Fruit fly (Drosophila melanogaster) whole organism, prepupa: Measurements from ENCODE around the gene Sc2.

Experiments
- CG10631 ChIP-seq: fragments of 200-800 bp; sonication (Bioruptor generic); optimal IDR thresholded peaks from 2 replicates; lab custom pipeline; 2016; ENCODE audit warnings: missing biosample characterization, missing genetic modification characterization
- CG11294 ChIP-seq: fragments of 200-800 bp; sonication (Bioruptor generic); IDR thresholded peaks from 2 replicates; pipeline ENCODE4 v1.3.6; 2022; ENCODE audit warnings: missing biosample characterization, missing genetic modification characterization
- CG11762 ChIP-seq: fragments of 200-800 bp; sonication (Bioruptor generic); optimal IDR thresholded peaks from 3 replicates; lab custom pipeline; 2016; ENCODE audit warnings: missing biosample characterization, missing genetic modification characterization; ENCODE audit not compliant: insufficient read depth
- CG11902 ChIP-seq: fragments of 200-800 bp; sonication (Bioruptor generic); optimal IDR thresholded peaks from 3 replicates; lab custom pipeline; 2016; ENCODE audit warnings: missing biosample characterization, missing genetic modification characterization
- CG1621 ChIP-seq: fragments of 200-800 bp; sonication (Bioruptor generic); optimal IDR thresholded peaks from 3 replicates; lab custom pipeline; 2018; ENCODE audit warnings: missing biosample characterization, mild to moderate bottlenecking, missing genetic modification characterization
- CG16779 ChIP-seq: fragments of 200-800 bp; sonication (Bioruptor generic); optimal IDR thresholded peaks from 3 replicates; lab custom pipeline; 2017; ENCODE audit warnings: missing biosample characterization, mild to moderate bottlenecking, missing genetic modification characterization
- CG3032 ChIP-seq: fragments of 200-800 bp; optimal IDR thresholded peaks from 2 replicates; lab custom pipeline; 2019; ENCODE audit warnings: missing biosample characterization, mild to moderate bottlenecking, missing genetic modification characterization, moderate library complexity
- CG31627 ChIP-seq: fragments of 200-800 bp; sonication (Bioruptor generic); optimal IDR thresholded peaks from 3 replicates; lab custom pipeline; 2016; ENCODE audit warnings: missing biosample characterization, missing genetic modification characterization
- CG32006 ChIP-seq: fragments of 200-800 bp; sonication (Bioruptor generic); optimal IDR thresholded peaks from 3 replicates; lab custom pipeline; 2017; ENCODE audit warnings: missing biosample characterization, mild to moderate bottlenecking, missing genetic modification characterization
- CG34406 ChIP-seq: fragments of 200-800 bp; sonication (Bioruptor generic); optimal IDR thresholded peaks from 3 replicates; lab custom pipeline; 2016; ENCODE audit warnings: missing biosample characterization, missing genetic modification characterization
- CG3919 ChIP-seq: fragments of 200-800 bp; sonication (Bioruptor generic); optimal IDR thresholded peaks from 3 replicates; lab custom pipeline; 2016; ENCODE audit warnings: missing biosample characterization, missing genetic modification characterization
- CG4318 ChIP-seq: fragments of 200-800 bp; sonication (Bioruptor generic); optimal IDR thresholded peaks from 3 replicates; lab custom pipeline; 2017; ENCODE audit warnings: missing biosample characterization, mild to moderate bottlenecking, missing genetic modification characterization
- CG6163 ChIP-seq: fragments of 200-800 bp; sonication (Bioruptor generic); IDR thresholded peaks from 3 replicates; pipeline ENCODE4 v1.3.6; 2022; ENCODE audit warnings: missing biosample characterization, missing genetic modification characterization
- CG6276 ChIP-seq: fragments of 200-800 bp; sonication (Bioruptor generic); optimal IDR thresholded peaks from 2 replicates; lab custom pipeline; 2017; ENCODE audit warnings: missing biosample characterization, mild to moderate bottlenecking, missing genetic modification characterization
- CG6792 ChIP-seq: fragments of 200-800 bp; sonication (Bioruptor generic); optimal IDR thresholded peaks from 3 replicates; lab custom pipeline; 2016; ENCODE audit warnings: missing biosample characterization, missing genetic modification characterization
- CG6808 ChIP-seq: fragments of 200-800 bp; sonication (Bioruptor generic); optimal IDR thresholded peaks from 3 replicates; lab custom pipeline; 2017; ENCODE audit warnings: missing biosample characterization, missing genetic modification characterization, mild to moderate bottlenecking, moderate library complexity, missing genetic modification reagents
- CG8119 ChIP-seq: fragments of 200-800 bp; sonication (Bioruptor generic); IDR thresholded peaks from 3 replicates; pipeline ENCODE4 v1.3.6; 2022; ENCODE audit warnings: missing biosample characterization, missing genetic modification characterization
- Eip75B ChIP-seq: fragments of 200-800 bp; sonication (Bioruptor generic); optimal IDR thresholded peaks from 3 replicates; lab custom pipeline; 2016; ENCODE audit warnings: missing biosample characterization, missing genetic modification characterization
- Eip78C ChIP-seq: fragments of 200-800 bp; sonication (Bioruptor generic); peaks from one replicate; lab custom pipeline; 2016; ENCODE audit warnings: missing biosample characterization, missing genetic modification characterization
- Ets21C ChIP-seq: fragments of 200-800 bp; sonication (Bioruptor generic); optimal IDR thresholded peaks from 3 replicates; lab custom pipeline; 2016; ENCODE audit warnings: missing biosample characterization, missing genetic modification characterization
- Ets96B ChIP-seq: fragments of 200-800 bp; optimal IDR thresholded peaks from 2 replicates; lab custom pipeline; 2019; ENCODE audit warnings: missing biosample characterization, mild to moderate bottlenecking, missing genetic modification characterization, moderate library complexity
- Gug ChIP-seq: fragments of 200-800 bp; sonication (Bioruptor generic); IDR thresholded peaks from 2 replicates; pipeline ENCODE4 v1.3.6; 2022; ENCODE audit warnings: missing biosample characterization, missing genetic modification characterization
- Hr38 ChIP-seq: sonication (Bioruptor generic); optimal IDR thresholded peaks from 2 replicates; lab custom pipeline; 2016; ENCODE audit warnings: missing biosample characterization, missing genetic modification characterization
- Hr39 ChIP-seq: fragments of 200-800 bp; sonication (Bioruptor generic); optimal IDR thresholded peaks from 2 replicates; lab custom pipeline; 2016; ENCODE audit warnings: missing biosample characterization, missing genetic modification characterization
- Hr4 ChIP-seq: fragments of 200-800 bp; sonication (Bioruptor generic); optimal IDR thresholded peaks from 3 replicates; lab custom pipeline; 2016; ENCODE audit warnings: missing biosample characterization, missing genetic modification characterization
- Met ChIP-seq: fragments of 200-800 bp; sonication (Bioruptor generic); optimal IDR thresholded peaks from 3 replicates; lab custom pipeline; 2016; ENCODE audit warnings: missing biosample characterization, missing genetic modification characterization
- OdsH ChIP-seq: fragments of 200-800 bp; sonication (Bioruptor generic); optimal IDR thresholded peaks from 3 replicates; lab custom pipeline; 2016; ENCODE audit warnings: missing biosample characterization, missing genetic modification characterization
- Smox ChIP-seq: fragments of 200-800 bp; sonication (Bioruptor generic); optimal IDR thresholded peaks from 3 replicates; lab custom pipeline; 2016; ENCODE audit warnings: missing biosample characterization, missing genetic modification characterization
- Sox102F ChIP-seq: fragments of 200-800 bp; sonication (Bioruptor generic); optimal IDR thresholded peaks from 2 replicates; lab custom pipeline; 2016; ENCODE audit warnings: missing biosample characterization, mild to moderate bottlenecking, missing genetic modification characterization
- Sox14 ChIP-seq: fragments of 200-800 bp; sonication (Bioruptor generic); optimal IDR thresholded peaks from 3 replicates; lab custom pipeline; 2016; ENCODE audit warnings: missing biosample characterization, missing genetic modification characterization
- Sox15 ChIP-seq: fragments of 200-800 bp; sonication (Bioruptor generic); optimal IDR thresholded peaks from 3 replicates; lab custom pipeline; 2016; ENCODE audit warnings: missing biosample characterization, missing genetic modification characterization
- acj6 ChIP-seq: fragments of 200-800 bp; sonication (Bioruptor generic); optimal IDR thresholded peaks from 3 replicates; lab custom pipeline; 2016; ENCODE audit warnings: missing biosample characterization, missing genetic modification characterization
- cyc ChIP-seq: fragments of 200-800 bp; sonication (Bioruptor generic); optimal IDR thresholded peaks from 3 replicates; lab custom pipeline; 2016; ENCODE audit warnings: missing biosample characterization, missing genetic modification characterization
- dac ChIP-seq: fragments of 200-800 bp; sonication (Bioruptor generic); optimal IDR thresholded peaks from 2 replicates; lab custom pipeline; 2017; ENCODE audit warnings: missing biosample characterization, mild to moderate bottlenecking, missing genetic modification characterization
- dsx ChIP-seq: fragments of 200-800 bp; optimal IDR thresholded peaks from 3 replicates; lab custom pipeline; 2019; ENCODE audit warnings: missing biosample characterization, mild to moderate bottlenecking, missing genetic modification characterization, moderate library complexity; ENCODE audit not compliant: poor library complexity, severe bottlenecking
- esn ChIP-seq: fragments of 200-800 bp; sonication (Bioruptor generic); optimal IDR thresholded peaks from 2 replicates; lab custom pipeline; 2016; ENCODE audit warnings: missing biosample characterization, mild to moderate bottlenecking, missing genetic modification characterization, moderate library complexity
- fd59A ChIP-seq: fragments of 200-800 bp; sonication (Bioruptor generic); optimal IDR thresholded peaks from 2 replicates; lab custom pipeline; 2017; ENCODE audit warnings: missing biosample characterization, mild to moderate bottlenecking, missing genetic modification characterization, missing genetic modification reagents
- fd85E ChIP-seq: fragments of 200-800 bp; sonication (Bioruptor generic); optimal IDR thresholded peaks from 3 replicates; lab custom pipeline; 2016; ENCODE audit warnings: missing biosample characterization, missing genetic modification characterization
- fkh ChIP-seq: fragments of 200-800 bp; sonication (Bioruptor generic); optimal IDR thresholded peaks from 3 replicates; lab custom pipeline; 2017; ENCODE audit warnings: missing biosample characterization, mild to moderate bottlenecking, missing genetic modification characterization, moderate library complexity
- lz ChIP-seq: fragments of 200-800 bp; sonication (Bioruptor generic); optimal IDR thresholded peaks from 3 replicates; lab custom pipeline; 2016; ENCODE audit warnings: missing biosample characterization, missing genetic modification characterization
- net ChIP-seq: fragments of 200-800 bp; sonication (Bioruptor generic); optimal IDR thresholded peaks from 3 replicates; lab custom pipeline; 2016; ENCODE audit warnings: missing biosample characterization, missing genetic modification characterization
- pdm3 ChIP-seq: fragments of 200-800 bp; sonication (Bioruptor generic); optimal IDR thresholded peaks from 3 replicates; lab custom pipeline; 2016; ENCODE audit warnings: missing biosample characterization, missing genetic modification characterization
- salr ChIP-seq, 2 experiments: fragments of 200-800 bp; sonication (Bioruptor generic); optimal IDR thresholded peaks; 3 replicates each; lab custom pipeline; 2016 to 2018; ENCODE audit warnings: missing biosample characterization in 2 of 2, missing genetic modification characterization in 2 of 2, mild to moderate bottlenecking in 1 of 2
- spab ChIP-seq: fragments of 200-800 bp; sonication (Bioruptor generic); optimal IDR thresholded peaks from 2 replicates; lab custom pipeline; 2017; ENCODE audit warnings: missing biosample characterization, mild to moderate bottlenecking, missing genetic modification characterization, missing genetic modification reagents
- svp ChIP-seq: fragments of 200-800 bp; sonication (Bioruptor generic); peaks from one replicate; lab custom pipeline; 2016; ENCODE audit warnings: missing biosample characterization, missing genetic modification characterization
- topi ChIP-seq: fragments of 200-800 bp; sonication (Bioruptor generic); optimal IDR thresholded peaks from 3 replicates; lab custom pipeline; 2016; ENCODE audit warnings: missing biosample characterization, missing genetic modification characterization
- vri ChIP-seq: fragments of 200-800 bp; sonication (Bioruptor generic); optimal IDR thresholded peaks from 3 replicates; lab custom pipeline; 2016; ENCODE audit warnings: missing biosample characterization, mild to moderate bottlenecking, missing genetic modification characterization

Gene Sc2

dm6 chr3L:3862504-3863380, 40.5 kb upstream of the Sc2 start (continued):
- TF ChIP-seq Smox (GFP tag; lab: Kevin White, UChicago) (no peak), CG31627 (GFP tag; lab: Kevin White, UChicago) (peak; percentile 24), CG6276 (GFP tag; lab: Kevin White, UChicago) (no peak), CG8119 (GFP tag; lab: Robert Waterston, UW) (no peak; the same call in 2 of the 3 replicates), Hr38 (GFP tag; lab: Kevin White, UChicago) (no peak), Met (GFP tag; lab: Kevin White, UChicago) (peak; percentile 41), net (GFP tag; lab: Kevin White, UChicago) (no peak), pdm3 (GFP tag; lab: Kevin White, UChicago) (peak; percentile 29), cyc (GFP tag; lab: Kevin White, UChicago) (peak; percentile 11), Sox14 (GFP tag; lab: Kevin White, UChicago) (peak; percentile 32), Sox15 (GFP tag; lab: Kevin White, UChicago) (no peak), dac (GFP tag; lab: Kevin White, UChicago) (no peak), CG10631 (no peak), CG34406 (peak; percentile 16), CG6792 (no peak), CG11294 (GFP tag; lab: Robert Waterston, UW) (no peak), dsx (no peak), Hr4 (peak; percentile 33), CG16779 (no peak), fd59A (GFP tag; lab: Kevin White, UChicago) (no peak), CG6163 (GFP tag; lab: Robert Waterston, UW) (0 out of 3 replicates have a peak, but pooled peaks have one; percentile 53), Sox102F (GFP tag; lab: Kevin White, UChicago) (no peak), CG4318 (GFP tag; lab: Kevin White, UChicago) (no peak), lz (no peak), CG11902 (no peak), CG3032 (tag; lab: Kevin White, UChicago) (no peak), acj6 (GFP tag; lab: Kevin White, UChicago) (peak; percentile 38), CG11762 (GFP tag; lab: Kevin White, UChicago) (no peak), Eip75B (no peak), spab (GFP tag; lab: Kevin White, UChicago) (no peak), fd85E (no peak), svp (GFP tag; lab: Kevin White, UChicago) (peak; percentile 63), Gug (GFP tag; lab: Robert Waterston, UW) (no peak), salr (GFP tag; optimal IDR thresholded peaks at IDR 0.05; lab: Kevin White, UChicago) (peak in 1 of 2 experiments; percentile 5), vri (GFP tag; lab: Kevin White, UChicago) (no peak), topi (GFP tag; lab: Kevin White, UChicago) (peak; percentile 31), CG32006 (GFP tag; lab: Kevin White, UChicago) (peak; percentile 31), OdsH (GFP tag; lab: Kevin White, UChicago) (peak; percentile 40), fkh (GFP tag; lab: Kevin White, UChicago) (peak; percentile 63)

dm6 chr3L:3863462-3863861, 39.8 kb upstream of the Sc2 start:
- peak; percentile 11 for TF ChIP-seq OdsH (GFP tag; lab: Kevin White, UChicago)
- no peak for TF ChIP-seq CG11762 (GFP tag; lab: Kevin White, UChicago)
- peak; percentile 10 for TF ChIP-seq Smox (GFP tag; lab: Kevin White, UChicago)
- TF ChIP-seq salr (GFP tag; optimal IDR thresholded peaks at IDR 0.05; lab: Kevin White, UChicago): no peak
- peak; percentile 11 for TF ChIP-seq CG3919 (GFP tag; lab: Kevin White, UChicago)
- TF ChIP-seq esn (GFP tag; lab: Kevin White, UChicago): peak; percentile 35
- TF ChIP-seq Ets21C (GFP tag; lab: Kevin White, UChicago): no peak
- peak; percentile 12 for TF ChIP-seq pdm3 (GFP tag; lab: Kevin White, UChicago)
- TF ChIP-seq cyc (GFP tag; lab: Kevin White, UChicago): peak; percentile 13
- peak; percentile 9 for TF ChIP-seq Hr39 (GFP tag; lab: Kevin White, UChicago)
- peak; percentile 13 for TF ChIP-seq acj6 (GFP tag; lab: Kevin White, UChicago)
- peak; percentile 72 for TF ChIP-seq Eip78C (GFP tag; lab: Kevin White, UChicago)
- peak; percentile 33 for TF ChIP-seq Met (GFP tag; lab: Kevin White, UChicago)
- peak; percentile 55; the same call in 2 of the 3 replicates for TF ChIP-seq CG6163 (GFP tag; lab: Robert Waterston, UW)
- TF ChIP-seq CG6808 (GFP tag; lab: Kevin White, UChicago): no peak
- TF ChIP-seq CG31627 (GFP tag; lab: Kevin White, UChicago): no peak
- TF ChIP-seq CG10631: peak; percentile 34
- TF ChIP-seq CG32006 (GFP tag; lab: Kevin White, UChicago): no peak
- peak; percentile 8 for TF ChIP-seq Sox14 (GFP tag; lab: Kevin White, UChicago)
- TF ChIP-seq Ets96B: no peak
- no peak for TF ChIP-seq fkh (GFP tag; lab: Kevin White, UChicago)
- TF ChIP-seq Sox102F (GFP tag; lab: Kevin White, UChicago): peak; percentile 11
- TF ChIP-seq Eip75B: peak; percentile 22
- TF ChIP-seq svp (GFP tag; lab: Kevin White, UChicago): peak; percentile 62
- TF ChIP-seq lz: peak; percentile 1
- no peak for TF ChIP-seq CG1621 (tag; lab: Kevin White, UChicago)
